Fruit fly (Drosophila melanogaster): ENCODE results near the gene dpr19.

dpr19 gene

DNA sequence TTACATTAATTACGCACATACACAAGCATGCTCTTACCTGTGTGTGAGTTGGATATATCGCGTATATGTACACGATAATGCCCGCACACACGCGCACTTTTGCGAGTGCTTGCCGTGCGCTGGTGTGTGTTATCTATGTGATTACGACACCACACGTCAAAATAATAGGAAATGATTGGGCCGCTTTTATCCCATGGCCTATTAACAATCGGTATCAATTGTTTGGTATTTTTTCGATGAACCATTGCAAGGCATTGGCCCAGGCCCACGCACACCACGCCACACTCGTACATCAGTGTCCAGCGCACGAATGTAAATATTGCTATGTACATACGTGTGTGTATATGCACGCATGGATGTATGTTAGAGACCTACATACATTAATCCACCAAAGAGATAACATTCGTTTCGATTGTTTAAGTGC is 41.1 kb upstream of the dpr19 start (continued):
- TF ChIP-seq CG16863 (GFP tag; optimal IDR thresholded peaks at IDR 0.05) (peak; percentile 15), Tbp (GFP tag; optimal IDR thresholded peaks at IDR 0.05) (no peak), pzg (GFP tag; optimal IDR thresholded peaks at IDR 0.05) (peak; percentile 58), Dref (GFP tag; IDR thresholded peaks at IDR 0.05) (peak; percentile 45), slbo (GFP tag; IDR thresholded peaks at IDR 0.05) (peak; percentile 64), Atf3 (GFP tag; optimal IDR thresholded peaks at IDR 0.05) (no peak), ewg (GFP tag; optimal IDR thresholded peaks at IDR 0.05) (peak; percentile 26), CG17359 (tag; optimal IDR thresholded peaks at IDR 0.05) (peak; percentile 59), z (GFP tag; IDR thresholded peaks at IDR 0.05) (no peak), ac (GFP tag; optimal IDR thresholded peaks at IDR 0.05) (peak; percentile 15), her (GFP tag; optimal IDR thresholded peaks at IDR 0.05) (peak; percentile 75), CoRest (tag; optimal IDR thresholded peaks at IDR 0.05) (peak; percentile 10), scrt (GFP tag; optimal IDR thresholded peaks at IDR 0.05) (peak; percentile 50), CG4328 (GFP tag; optimal IDR thresholded peaks at IDR 0.05) (peak; percentile 88), vvl (GFP tag; IDR thresholded peaks at IDR 0.05) (peak; percentile 93), toy (GFP tag; IDR thresholded peaks at IDR 0.05) (no peak), tll (GFP tag; optimal IDR thresholded peaks at IDR 0.05) (no peak), hth (optimal IDR thresholded peaks at IDR 0.05) (no peak), Hmx (GFP tag; optimal IDR thresholded peaks at IDR 0.05) (no peak), Sox100B (GFP tag; optimal IDR thresholded peaks at IDR 0.05) (peak; percentile 77), dmrt11E (tag; optimal IDR thresholded peaks at IDR 0.05) (peak; percentile 25), Hr3 (GFP tag; optimal IDR thresholded peaks at IDR 0.05) (peak; percentile 6), HLH3B (GFP tag; IDR thresholded peaks at IDR 0.05) (peak; percentile 32; the same call in 1 of the 2 replicates), CG13123 (GFP tag; optimal IDR thresholded peaks at IDR 0.05) (peak; percentile 30), tgo (GFP tag; IDR thresholded peaks at IDR 0.05) (no peak; the same call in 2 of the 3 replicates), gsb (GFP tag; IDR thresholded peaks at IDR 0.05) (no peak), lbe (GFP tag; optimal IDR thresholded peaks at IDR 0.05) (peak; percentile 72), C15 (GFP tag; IDR thresholded peaks at IDR 0.05) (no peak), CG13624 (GFP tag; optimal IDR thresholded peaks at IDR 0.05) (peak; percentile 68), HLHmδ (GFP tag; optimal IDR thresholded peaks at IDR 0.05) (peak; percentile 93), Rfx (GFP tag; IDR thresholded peaks at IDR 0.05) (peak; percentile 75), CG3847 (GFP tag; IDR thresholded peaks at IDR 0.05) (no peak), CG2129 (GFP tag; IDR thresholded peaks at IDR 0.05; ENCODE audit: partially characterized antibody) (no peak), CG31365 (tag; optimal IDR thresholded peaks at IDR 0.05) (no peak), Fer2 (tag; optimal IDR thresholded peaks at IDR 0.05) (peak; percentile 38), pum (GFP tag; optimal IDR thresholded peaks at IDR 0.05) (no peak), usp (GFP tag; optimal IDR thresholded peaks at IDR 0.05) (no peak), lilli (GFP tag; optimal IDR thresholded peaks at IDR 0.05) (peak; percentile 51), CG6175 (GFP tag; IDR thresholded peaks at IDR 0.05) (no peak), ara (GFP tag; IDR thresholded peaks at IDR 0.05) (peak; percentile 69), Sry-β (GFP tag; optimal IDR thresholded peaks at IDR 0.05) (peak; percentile 17), CG8944 (GFP tag; optimal IDR thresholded peaks at IDR 0.05) (no peak), ash1 (GFP tag; optimal IDR thresholded peaks at IDR 0.05) (peak; percentile 40), odd (GFP tag; optimal IDR thresholded peaks at IDR 0.05) (peak; percentile 67), CG2678 (tag; optimal IDR thresholded peaks at IDR 0.05) (peak; percentile 73), CG2199 (GFP tag; IDR thresholded peaks at IDR 0.05) (peak; percentile 86; the same call in 2 of the 3 replicates), HLH4C (GFP tag; IDR thresholded peaks at IDR 0.05; ENCODE audit: partially characterized antibody) (no peak), CG8089 (GFP tag; optimal IDR thresholded peaks at IDR 0.05) (peak; percentile 55), GATAe (GFP tag; conservative IDR thresholded peaks at IDR 0.05) (peak; percentile 93), CG11723 (GFP tag; optimal IDR thresholded peaks at IDR 0.05) (peak; percentile 75), CG8478 (optimal IDR thresholded peaks at IDR 0.05) (no peak), sima (GFP tag; optimal IDR thresholded peaks at IDR 0.05) (no peak)
